Worm (Caenorhabditis elegans) whole organism, late embryonic: ENCODE measurements around the gene C46A5.1.

Experiments used
- C08G9.2 ChIP-seq: sonication (generic microtip); optimal IDR thresholded peaks from 2 replicates; lab custom pipeline; 2016; ENCODE audit warnings: mild to moderate bottlenecking, missing genetic modification characterization, moderate library complexity, missing compliant biosample characterization
- F13H6.1 ChIP-seq: sonication (generic microtip); optimal IDR thresholded peaks from 2 replicates; lab custom pipeline; 2016; ENCODE audit warnings: missing genetic modification characterization, missing compliant biosample characterization
- T23F11.4 ChIP-seq: fragments of 200-800 bp; sonication (Bioruptor generic); optimal IDR thresholded peaks from 2 replicates; lab custom pipeline; 2018; ENCODE audit warnings: mild to moderate bottlenecking, missing genetic modification characterization, missing compliant biosample characterization
- Y22D7AL.16 ChIP-seq: sonication (generic microtip); optimal IDR thresholded peaks from 2 replicates; lab custom pipeline; 2016; ENCODE audit warnings: missing genetic modification characterization, missing compliant biosample characterization
- ahr-1 ChIP-seq: sonication (generic microtip); optimal IDR thresholded peaks from 2 replicates; lab custom pipeline; 2016; ENCODE audit warnings: missing genetic modification characterization, missing compliant biosample characterization
- ceh-14 ChIP-seq: sonication (generic microtip); optimal IDR thresholded peaks from 2 replicates; lab custom pipeline; 2016; ENCODE audit warnings: missing genotype, missing genetic modification characterization, missing compliant biosample characterization
- ceh-18 ChIP-seq: sonication (generic microtip); optimal IDR thresholded peaks from 2 replicates; lab custom pipeline; 2016; ENCODE audit warnings: missing genetic modification characterization, missing compliant biosample characterization
- ceh-19 ChIP-seq: fragments of 200-800 bp; sonication (Bioruptor generic); optimal IDR thresholded peaks from 2 replicates; lab custom pipeline; 2018; ENCODE audit warnings: mild to moderate bottlenecking, missing genetic modification characterization, missing compliant biosample characterization
- ceh-2 ChIP-seq: sonication (generic microtip); optimal IDR thresholded peaks from 2 replicates; lab custom pipeline; 2016; ENCODE audit warnings: missing genotype, missing genetic modification characterization, missing compliant biosample characterization
- ceh-22 ChIP-seq: sonication (generic microtip); optimal IDR thresholded peaks from 2 replicates; lab custom pipeline; 2017; ENCODE audit warnings: missing biosample characterization, missing genetic modification characterization
- ceh-24 ChIP-seq: sonication (generic microtip); optimal IDR thresholded peaks from 2 replicates; lab custom pipeline; 2016; ENCODE audit warnings: mild to moderate bottlenecking, missing genetic modification characterization, missing compliant biosample characterization
- ceh-30 ChIP-seq: fragments of 150-350 bp; optimal IDR thresholded peaks from 2 replicates; lab custom pipeline; 2014; ENCODE audit warnings: missing biosample characterization, missing genetic modification characterization
- ceh-31 ChIP-seq: sonication (generic microtip); optimal IDR thresholded peaks from 2 replicates; lab custom pipeline; 2016; ENCODE audit warnings: missing genetic modification characterization, missing compliant biosample characterization
- ceh-48 ChIP-seq: sonication (generic microtip); optimal IDR thresholded peaks from 2 replicates; lab custom pipeline; 2016; ENCODE audit warnings: missing genetic modification characterization, inconsistent platforms, missing compliant biosample characterization
- ceh-9 ChIP-seq: sonication (generic microtip); optimal IDR thresholded peaks from 2 replicates; lab custom pipeline; 2016; ENCODE audit warnings: mild to moderate bottlenecking, missing genetic modification characterization, inconsistent platforms, missing compliant biosample characterization
- dve-1 ChIP-seq: sonication (generic microtip); optimal IDR thresholded peaks from 2 replicates; lab custom pipeline; 2017; ENCODE audit warnings: antibody characterized with exemption, mild to moderate bottlenecking, missing genetic modification characterization, missing compliant biosample characterization
- elt-2 ChIP-seq: sonication (generic microtip); optimal IDR thresholded peaks from 2 replicates; lab custom pipeline; 2016; ENCODE audit warnings: missing genetic modification reagents, missing genetic modification characterization, missing compliant biosample characterization
- ets-4 ChIP-seq: sonication (generic microtip); optimal IDR thresholded peaks from 2 replicates; lab custom pipeline; 2016; ENCODE audit warnings: missing genetic modification characterization, missing compliant biosample characterization
- fax-1 ChIP-seq: sonication (generic microtip); optimal IDR thresholded peaks from 2 replicates; lab custom pipeline; 2016; ENCODE audit warnings: missing genotype, missing genetic modification characterization, missing compliant biosample characterization
- fkh-10 ChIP-seq: fragments of 150-350 bp; optimal IDR thresholded peaks from 2 replicates; lab custom pipeline; 2014; ENCODE audit warnings: missing biosample characterization, missing genetic modification reagents, missing genetic modification characterization
- hlh-13 ChIP-seq: fragments of 200-800 bp; sonication (Bioruptor generic); optimal IDR thresholded peaks from 2 replicates; lab custom pipeline; 2018; ENCODE audit warnings: mild to moderate bottlenecking, missing genetic modification characterization, missing compliant biosample characterization
- hlh-15 ChIP-seq: sonication (generic microtip); optimal IDR thresholded peaks from 2 replicates; lab custom pipeline; 2016; ENCODE audit warnings: missing genetic modification characterization, missing compliant biosample characterization
- hlh-6 ChIP-seq: sonication (generic microtip); optimal IDR thresholded peaks from 2 replicates; lab custom pipeline; 2016; ENCODE audit warnings: missing genotype, missing genetic modification characterization, missing compliant biosample characterization
- hlh-8 ChIP-seq: sonication (generic microtip); optimal IDR thresholded peaks from 2 replicates; lab custom pipeline; 2016; ENCODE audit warnings: missing genotype, missing genetic modification characterization, missing compliant biosample characterization
- mec-3 ChIP-seq: sonication (generic microtip); optimal IDR thresholded peaks from 2 replicates; lab custom pipeline; 2016; ENCODE audit warnings: borderline replicate concordance, missing genetic modification characterization, missing compliant biosample characterization
- nhr-11 ChIP-seq: fragments of 150-350 bp; optimal IDR thresholded peaks from 2 replicates; lab custom pipeline; 2014; ENCODE audit warnings: missing biosample characterization, missing genetic modification characterization
- pha-2 ChIP-seq: sonication (generic microtip); optimal IDR thresholded peaks from 2 replicates; lab custom pipeline; 2017; ENCODE audit warnings: mild to moderate bottlenecking, missing genetic modification characterization, missing compliant biosample characterization
- pros-1 ChIP-seq: fragments of 150-350 bp; optimal IDR thresholded peaks from 2 replicates; lab custom pipeline; 2014; ENCODE audit warnings: missing biosample characterization, missing genetic modification reagents, missing genetic modification characterization
- ref-2 ChIP-seq: sonication (generic microtip); optimal IDR thresholded peaks from 2 replicates; lab custom pipeline; 2016; ENCODE audit warnings: missing genetic modification characterization, missing compliant biosample characterization
- syd-9 ChIP-seq: sonication (generic microtip); optimal IDR thresholded peaks from 2 replicates; lab custom pipeline; 2016; ENCODE audit warnings: mild to moderate bottlenecking, missing genetic modification characterization, moderate library complexity, missing compliant biosample characterization
- tbx-2 ChIP-seq: sonication (generic microtip); optimal IDR thresholded peaks from 2 replicates; lab custom pipeline; 2016; ENCODE audit warnings: missing genetic modification characterization, missing compliant biosample characterization
- tbx-7 ChIP-seq: sonication (generic microtip); optimal IDR thresholded peaks from 2 replicates; lab custom pipeline; 2016; ENCODE audit warnings: missing genotype, missing genetic modification characterization, missing compliant biosample characterization
- unc-3 ChIP-seq, 2 experiments: fragments of 200-800 bp in 1 of 2; sonication (Bioruptor generic) in 1 of 2; sonication (generic microtip) in 1 of 2; conservative IDR thresholded peaks in 1 of 2; optimal IDR thresholded peaks in 1 of 2; 2 replicates each; pipeline versions ENCODE4 v1.3.6 to Lab custom; 2016 to 2022; ENCODE audit warnings: missing compliant biosample characterization in 2 of 2, missing genetic modification characterization in 2 of 2, missing genetic modification reagents in 1 of 2
- zip-5 ChIP-seq: sonication (generic microtip); optimal IDR thresholded peaks from 2 replicates; lab custom pipeline; 2016; ENCODE audit warnings: missing genetic modification characterization, missing compliant biosample characterization
- ztf-16 ChIP-seq: sonication (generic microtip); optimal IDR thresholded peaks from 2 replicates; lab custom pipeline; 2017; ENCODE audit warnings: missing genetic modification characterization, missing compliant biosample characterization

The C46A5.1 gene

DNA sequence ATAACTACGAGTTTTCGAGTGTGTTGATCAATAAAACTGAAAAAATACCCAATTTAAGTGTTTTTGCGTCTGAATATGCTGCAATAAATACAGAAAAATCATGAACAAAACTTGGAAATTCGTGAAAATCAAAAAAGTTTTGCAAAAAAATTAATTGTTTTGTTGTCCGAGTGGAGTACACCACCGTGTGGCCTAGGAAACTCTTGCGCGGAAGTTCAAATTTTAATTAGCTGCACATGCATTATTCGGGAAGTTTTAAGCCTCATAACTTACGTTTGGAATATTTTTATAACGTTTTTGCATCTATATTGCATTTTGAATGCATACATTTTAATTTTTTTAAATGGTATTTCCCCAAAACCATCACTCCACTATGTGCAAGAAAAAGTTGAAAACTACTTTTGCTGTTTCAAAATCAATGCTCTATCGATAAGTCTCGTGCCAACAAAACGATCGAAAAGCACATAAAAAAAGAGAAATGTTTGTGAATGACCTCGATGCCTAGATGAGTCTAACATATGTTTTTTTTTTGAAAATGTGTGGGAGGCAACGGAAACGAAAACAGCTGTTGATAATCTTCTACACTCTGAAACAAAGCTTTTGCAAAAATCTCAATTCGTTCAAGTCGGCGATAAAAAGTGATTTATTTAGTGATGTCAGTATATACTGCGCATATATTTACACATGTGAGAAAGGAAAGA lies 52.8 kb downstream of the C46A5.1 start:
- TF ChIP-seq ceh-2 (tag; lab: Kevin White, UChicago) (peak; percentile 49), fax-1 (no peak), ceh-22 (no peak), zip-5 (tag; lab: Kevin White, UChicago) (peak; percentile 46), mec-3 (tag; lab: Kevin White, UChicago) (no peak), Y22D7AL.16 (no peak), nhr-11 (tag; lab: Kevin White, UChicago) (no peak), pros-1 (tag; lab: Kevin White, UChicago) (no peak), hlh-6 (tag; lab: Kevin White, UChicago) (no peak), tbx-7 (tag; lab: Kevin White, UChicago) (peak; percentile 74), ref-2 (tag; lab: Kevin White, UChicago) (no peak), hlh-13 (GFP tag; lab: Kevin White, UChicago) (no peak), ahr-1 (tag; lab: Kevin White, UChicago) (no peak), ceh-9 (tag; lab: Kevin White, UChicago) (no peak), ceh-14 (tag; lab: Kevin White, UChicago) (peak; percentile 6), ets-4 (peak; percentile 58), hlh-15 (tag; lab: Kevin White, UChicago) (no peak), ceh-24 (no peak), dve-1 (no peak), T23F11.4 (GFP tag; lab: Kevin White, UChicago) (no peak), C08G9.2 (tag; lab: Kevin White, UChicago) (peak; percentile 81), ceh-18 (tag; lab: Kevin White, UChicago) (peak; percentile 18), ceh-31 (tag; lab: Kevin White, UChicago) (peak; percentile 52), ztf-16 (tag; lab: Kevin White, UChicago) (no peak), hlh-8 (no peak), ceh-48 (no peak), unc-3 (GFP tag; conservative IDR thresholded peaks at IDR 0.05; lab: Robert Waterston, UW) (no peak), unc-3 (tag; optimal IDR thresholded peaks at IDR 0.05; lab: Kevin White, UChicago) (no peak), elt-2 (tag; lab: Kevin White, UChicago) (peak; percentile 27), ceh-30 (tag; lab: Kevin White, UChicago) (no peak), tbx-2 (tag; lab: Kevin White, UChicago) (peak; percentile 21), F13H6.1 (tag; lab: Kevin White, UChicago) (no peak), ceh-19 (GFP tag; lab: Kevin White, UChicago) (no peak), syd-9 (tag; lab: Kevin White, UChicago) (no peak), pha-2 (tag; lab: Kevin White, UChicago) (no peak), fkh-10 (no peak)
